Fruit fly (Drosophila melanogaster): Measurements from ENCODE around the gene CG17186.

CG17186 gene

dm6 chr3R:19846870-19847590 is 30.3 kb downstream of the CG17186 start, which contains the start of gene MICU3 (continued):
- no peak for TF ChIP-seq D19A (tag; optimal IDR thresholded peaks at IDR 0.05)
- TF ChIP-seq CG1024 (GFP tag; IDR thresholded peaks at IDR 0.05), result no peak
- no peak for TF ChIP-seq mld (GFP tag; IDR thresholded peaks at IDR 0.05; ENCODE audit: partially characterized antibody)
- TF ChIP-seq CG2678 (tag; optimal IDR thresholded peaks at IDR 0.05), result peak; percentile 69
- TF ChIP-seq stc (GFP tag; IDR thresholded peaks at IDR 0.05), result 0 out of 2 replicates have a peak, but pooled peaks have one; percentile 9
- peak; percentile 60 for TF ChIP-seq CG18476 (GFP tag; optimal IDR thresholded peaks at IDR 0.05)
- TF ChIP-seq CG34224 (GFP tag; IDR thresholded peaks at IDR 0.05; ENCODE audit: partially characterized antibody), result peak; percentile 61
- TF ChIP-seq CrebB (tag; optimal IDR thresholded peaks at IDR 0.05), result no peak
- no peak for TF ChIP-seq tup (GFP tag; optimal IDR thresholded peaks at IDR 0.05)
- TF ChIP-seq sug (tag; optimal IDR thresholded peaks at IDR 0.05), result peak; percentile 1
- TF ChIP-seq CG43689 (GFP tag; IDR thresholded peaks at IDR 0.05), result no peak
- no peak for TF ChIP-seq slou (GFP tag; optimal IDR thresholded peaks at IDR 0.05)
- TF ChIP-seq CG11093 (GFP tag; IDR thresholded peaks at IDR 0.05), result no peak
- no peak for TF ChIP-seq Hr78 (GFP tag; optimal IDR thresholded peaks at IDR 0.05)
- TF ChIP-seq Ada2b (GFP tag; IDR thresholded peaks at IDR 0.05), result peak; percentile 30
- TF ChIP-seq B-H1 (GFP tag; IDR thresholded peaks at IDR 0.05), result no peak
- no peak for TF ChIP-seq CG6254 (GFP tag; optimal IDR thresholded peaks at IDR 0.05)
- TF ChIP-seq CG9609 (GFP tag; optimal IDR thresholded peaks at IDR 0.05), result peak; percentile 70
- TF ChIP-seq CG30020 (tag; optimal IDR thresholded peaks at IDR 0.05), result no peak
- TF ChIP-seq CG2712 (tag; optimal IDR thresholded peaks at IDR 0.05), result peak; percentile 43
- peak; percentile 18 for TF ChIP-seq trem (tag; optimal IDR thresholded peaks at IDR 0.05)
- peak in 1 of 2 experiments; percentile 87 for TF ChIP-seq eve (GFP tag; optimal IDR thresholded peaks at IDR 0.05)
- TF ChIP-seq Hr51 (GFP tag; optimal IDR thresholded peaks at IDR 0.05), result peak in 1 of 2 experiments; percentile 77
- TF ChIP-seq HLH4C (GFP tag; IDR thresholded peaks at IDR 0.05; ENCODE audit: partially characterized antibody), result peak; percentile 58
- peak; percentile 66 for TF ChIP-seq Mad (GFP tag; optimal IDR thresholded peaks at IDR 0.05)
- TF ChIP-seq Kr (GFP tag; optimal IDR thresholded peaks at IDR 0.05), result no peak
- peak; percentile 83 for TF ChIP-seq Rfx (GFP tag; IDR thresholded peaks at IDR 0.05)
- peak; percentile 56 for TF ChIP-seq CG12155 (GFP tag; optimal IDR thresholded peaks at IDR 0.05)
- no peak for TF ChIP-seq h (optimal IDR thresholded peaks at IDR 0.05)
- peak; percentile 42; the same call in 1 of the 2 replicates for TF ChIP-seq bbx (GFP tag; IDR thresholded peaks at IDR 0.05; ENCODE audit: partially characterized antibody)
- peak; percentile 72 for TF ChIP-seq CG14860 (GFP tag; IDR thresholded peaks at IDR 0.05; ENCODE audit: partially characterized antibody)
- TF ChIP-seq so (GFP tag; IDR thresholded peaks at IDR 0.05), result no peak
- TF ChIP-seq Med (GFP tag), result peak; percentile 96
- peak; percentile 47 for TF ChIP-seq CG6272 (GFP tag; IDR thresholded peaks at IDR 0.05)
- no peak for TF ChIP-seq pros (GFP tag; optimal IDR thresholded peaks at IDR 0.05)
- no peak for TF ChIP-seq CG17568 (GFP tag; optimal IDR thresholded peaks at IDR 0.05)
- TF ChIP-seq Rx (GFP tag; IDR thresholded peaks at IDR 0.05), result peak; percentile 43; the same call in 1 of the 2 replicates
- TF ChIP-seq inv (GFP tag; IDR thresholded peaks at IDR 0.05; ENCODE audit: partially characterized antibody), result peak; percentile 69
- TF ChIP-seq Ptx1 (GFP tag; IDR thresholded peaks at IDR 0.05), result peak; percentile 66
- TF ChIP-seq seq (GFP tag; IDR thresholded peaks at IDR 0.05), result peak; percentile 45; the same call in 1 of the 2 replicates
- TF ChIP-seq Aef1 (GFP tag; IDR thresholded peaks at IDR 0.05), result no peak
- peak; percentile 64 for TF ChIP-seq CG13775 (GFP tag; optimal IDR thresholded peaks at IDR 0.05)
- TF ChIP-seq CG13296 (GFP tag; optimal IDR thresholded peaks at IDR 0.05), result peak; percentile 46
- TF ChIP-seq MTF-1 (GFP tag; optimal IDR thresholded peaks at IDR 0.05; ENCODE audit: borderline replicate concordance), result no peak
- peak in 1 of 2 experiments; percentile 59 for TF ChIP-seq bsh (GFP tag; optimal IDR thresholded peaks at IDR 0.05)
- no peak for TF ChIP-seq tap (tag; optimal IDR thresholded peaks at IDR 0.05)
- 0 out of 3 replicates have a peak, but pooled peaks have one; percentile 17 for TF ChIP-seq CG7357 (GFP tag; IDR thresholded peaks at IDR 0.05)
- TF ChIP-seq Meics (GFP tag; optimal IDR thresholded peaks at IDR 0.05), result peak; percentile 74

All from whole organism, embryonic.